Worm (Caenorhabditis elegans) whole organism, L4 larva: ENCODE measurements around the gene frl-1.

Experiments
- F10B5.3 ChIP-seq: sonication (generic microtip); optimal IDR thresholded peaks from 2 replicates; lab custom pipeline; 2016; ENCODE audit warnings: mild to moderate bottlenecking, missing genetic modification characterization, missing compliant biosample characterization
- F26F4.8 ChIP-seq: fragments of 200-800 bp; sonication (Bioruptor generic); conservative IDR thresholded peaks from 2 replicates; pipeline ENCODE4 v1.3.6; 2022; ENCODE audit warnings: missing genetic modification characterization, missing compliant biosample characterization
- F49E8.2 ChIP-seq: sonication (generic microtip); optimal IDR thresholded peaks from 2 replicates; lab custom pipeline; 2016; ENCODE audit warnings: missing compliant biosample characterization, mild to moderate bottlenecking, missing genetic modification characterization, borderline replicate concordance
- R02D3.7 ChIP-seq: fragments of 150-350 bp; sonication (generic microtip); optimal IDR thresholded peaks from 3 replicates; lab custom pipeline; 2014; ENCODE audit warnings: missing biosample characterization, missing genetic modification characterization
- T26A8.4 ChIP-seq: fragments of 200-800 bp; sonication (Bioruptor generic); IDR thresholded peaks from 2 replicates; pipeline ENCODE4 v1.3.6; 2022; ENCODE audit warnings: missing genetic modification characterization, missing compliant biosample characterization
- Y105C5A.15 ChIP-seq: fragments of 200-800 bp; sonication (Bioruptor generic); IDR thresholded peaks from 2 replicates; pipeline ENCODE4 v1.3.6; 2022; ENCODE audit warnings: missing genetic modification characterization, missing compliant biosample characterization
- Y75B8A.6 ChIP-seq: fragments of 200-800 bp; sonication (Bioruptor generic); IDR thresholded peaks from 2 replicates; pipeline ENCODE4 v1.3.6; 2022; ENCODE audit warnings: missing genetic modification reagents, missing genetic modification characterization, missing compliant biosample characterization
- aly-2 ChIP-seq: sonication (generic microtip); optimal IDR thresholded peaks from 2 replicates; lab custom pipeline; 2018; ENCODE audit warnings: missing biosample characterization, missing genetic modification characterization
- ceh-20 ChIP-seq: fragments of 200-800 bp; sonication (Bioruptor generic); IDR thresholded peaks from 2 replicates; pipeline ENCODE4 v1.3.6; 2022; ENCODE audit warnings: missing genetic modification reagents, missing genetic modification characterization, missing compliant biosample characterization
- ceh-44 ChIP-seq: fragments of 200-800 bp; sonication (Bioruptor generic); IDR thresholded peaks from 2 replicates; pipeline ENCODE4 v1.3.6; 2022; ENCODE audit warnings: missing genetic modification reagents, missing genetic modification characterization, missing compliant biosample characterization
- ceh-62 ChIP-seq: sonication (generic microtip); optimal IDR thresholded peaks from 2 replicates; lab custom pipeline; 2017; ENCODE audit warnings: missing biosample characterization, missing genetic modification characterization
- ceh-82 ChIP-seq: sonication (generic microtip); optimal IDR thresholded peaks from 2 replicates; lab custom pipeline; 2017; ENCODE audit warnings: missing biosample characterization, missing genetic modification characterization
- cey-2 ChIP-seq: sonication (generic microtip); optimal IDR thresholded peaks from 3 replicates; lab custom pipeline; 2017; ENCODE audit warnings: missing genetic modification characterization, mild to moderate bottlenecking, missing compliant biosample characterization, antibody characterized with exemption, borderline replicate concordance; ENCODE audit not compliant: insufficient read depth
- ctbp-1 ChIP-seq: fragments of 200-800 bp; sonication (Bioruptor generic); IDR thresholded peaks from 2 replicates; pipeline ENCODE4 v1.3.6; 2022; ENCODE audit warnings: missing genetic modification reagents, missing genetic modification characterization, missing compliant biosample characterization
- dmd-8 ChIP-seq: fragments of 200-800 bp; sonication (Bioruptor generic); IDR thresholded peaks from 2 replicates; pipeline ENCODE4 v1.3.6; 2022; ENCODE audit warnings: missing genetic modification characterization, missing compliant biosample characterization
- dmd-9 ChIP-seq: fragments of 200-800 bp; sonication (Bioruptor generic); IDR thresholded peaks from 2 replicates; pipeline ENCODE4 v1.3.6; 2022; ENCODE audit warnings: missing genetic modification reagents, missing genetic modification characterization, missing compliant biosample characterization
- duxl-1 ChIP-seq: sonication (generic microtip); optimal IDR thresholded peaks from 2 replicates; lab custom pipeline; 2016; ENCODE audit warnings: mild to moderate bottlenecking, missing genetic modification characterization, moderate library complexity, missing compliant biosample characterization; ENCODE audit not compliant: poor library complexity
- egl-43 ChIP-seq: fragments of 200-800 bp; sonication (Bioruptor generic); IDR thresholded peaks from 2 replicates; pipeline ENCODE4 v1.3.6; 2022; ENCODE audit warnings: missing genetic modification reagents, missing genetic modification characterization, missing compliant biosample characterization
- fkh-10 ChIP-seq: fragments of 150-350 bp; optimal IDR thresholded peaks from 2 replicates; lab custom pipeline; 2014; ENCODE audit warnings: missing biosample characterization, missing genetic modification reagents, missing genetic modification characterization
- fos-1 ChIP-seq: fragments of 150-350 bp; optimal IDR thresholded peaks from 2 replicates; lab custom pipeline; 2014; ENCODE audit warnings: missing biosample characterization, missing genetic modification characterization
- hmg-1.1 ChIP-seq: fragments of 200-800 bp; sonication (Bioruptor generic); IDR thresholded peaks from 2 replicates; pipeline ENCODE4 v1.3.6; 2022; ENCODE audit warnings: missing genetic modification reagents, missing genetic modification characterization, missing compliant biosample characterization
- lin-1 ChIP-seq: fragments of 200-800 bp; sonication (Bioruptor generic); IDR thresholded peaks from 2 replicates; pipeline ENCODE4 v1.3.6; 2022; ENCODE audit warnings: missing genetic modification reagents, missing genetic modification characterization, missing compliant biosample characterization
- lin-39 ChIP-seq: fragments of 150-350 bp; optimal IDR thresholded peaks from 2 replicates; lab custom pipeline; 2014; ENCODE audit warnings: missing biosample characterization, missing genetic modification reagents, missing genetic modification characterization
- lsy-2 ChIP-seq, 2 experiments: fragments of 150-350 bp in 1 of 2; sonication (generic microtip) in 1 of 2; optimal IDR thresholded peaks; 2 replicates each; lab custom pipeline; 2014 to 2017; ENCODE audit warnings: missing biosample characterization in 2 of 2, missing genetic modification characterization in 2 of 2
- mdt-29 ChIP-seq: fragments of 200-800 bp; sonication (Bioruptor generic); IDR thresholded peaks from 2 replicates; pipeline ENCODE4 v1.3.6; 2022; ENCODE audit warnings: missing genetic modification reagents, missing genetic modification characterization, missing compliant biosample characterization
- mxl-3 ChIP-seq: fragments of 200-800 bp; sonication (Bioruptor generic); optimal IDR thresholded peaks from 2 replicates; lab custom pipeline; 2018; ENCODE audit warnings: mild to moderate bottlenecking, missing genetic modification characterization, missing compliant biosample characterization
- nhr-10 ChIP-seq: fragments of 150-350 bp; optimal IDR thresholded peaks from 2 replicates; lab custom pipeline; 2014; ENCODE audit warnings: missing biosample characterization, missing genetic modification characterization
- nhr-237 ChIP-seq: sonication (generic microtip); optimal IDR thresholded peaks from 2 replicates; lab custom pipeline; 2017; ENCODE audit warnings: missing biosample characterization, missing genetic modification characterization
- nhr-25 ChIP-seq: sonication (generic microtip); optimal IDR thresholded peaks from 2 replicates; lab custom pipeline; 2017; ENCODE audit warnings: missing genetic modification characterization, mild to moderate bottlenecking, missing compliant biosample characterization, antibody characterized with exemption, moderate library complexity, borderline replicate concordance; ENCODE audit not compliant: insufficient read depth
- nhr-28 ChIP-seq: fragments of 150-350 bp; optimal IDR thresholded peaks from 2 replicates; lab custom pipeline; 2014; ENCODE audit warnings: missing biosample characterization, missing genetic modification characterization
- nhr-41 ChIP-seq: fragments of 200-800 bp; sonication (Bioruptor generic); IDR thresholded peaks from 2 replicates; pipeline ENCODE4 v1.3.6; 2022; ENCODE audit warnings: missing genetic modification reagents, missing genetic modification characterization, missing compliant biosample characterization
- nhr-42 ChIP-seq: fragments of 200-800 bp; sonication (Bioruptor generic); IDR thresholded peaks from 2 replicates; pipeline ENCODE4 v1.3.6; 2022; ENCODE audit warnings: missing genetic modification characterization, missing compliant biosample characterization
- nhr-48 ChIP-seq: sonication (generic microtip); optimal IDR thresholded peaks from 2 replicates; lab custom pipeline; 2016; ENCODE audit warnings: mild to moderate bottlenecking, missing genetic modification characterization, missing compliant biosample characterization
- nhr-6 ChIP-seq: fragments of 150-350 bp; optimal IDR thresholded peaks from 2 replicates; lab custom pipeline; 2014; ENCODE audit warnings: missing biosample characterization, missing genetic modification characterization
- nhr-77 ChIP-seq: fragments of 150-350 bp; optimal IDR thresholded peaks from 2 replicates; lab custom pipeline; 2014; ENCODE audit warnings: missing biosample characterization, missing genetic modification characterization
- pha-4 ChIP-seq, 2 experiments: fragments of 150-350 bp in 1 of 2; fragments of 200-800 bp in 1 of 2; sonication (Bioruptor generic) in 1 of 2; IDR thresholded peaks in 1 of 2; optimal IDR thresholded peaks in 1 of 2; 2 replicates each; pipeline versions ENCODE4 v1.3.6 to Lab custom; 2014 to 2022; ENCODE audit warnings: missing genetic modification characterization in 2 of 2, missing genetic modification reagents in 2 of 2, missing biosample characterization in 1 of 2, missing compliant biosample characterization in 1 of 2
- php-3 ChIP-seq: fragments of 200-800 bp; sonication (Bioruptor generic); IDR thresholded peaks from 2 replicates; pipeline ENCODE4 v1.3.6; 2022; ENCODE audit warnings: missing genetic modification reagents, missing genetic modification characterization, missing compliant biosample characterization
- rbr-2 ChIP-seq: sonication (generic microtip); optimal IDR thresholded peaks from 2 replicates; lab custom pipeline; 2016; ENCODE audit warnings: missing genotype, missing genetic modification characterization, missing compliant biosample characterization
- saeg-2 ChIP-seq: fragments of 200-800 bp; sonication (Bioruptor generic); IDR thresholded peaks from 2 replicates; pipeline ENCODE4 v1.3.6; 2022; ENCODE audit warnings: missing genetic modification reagents, missing genetic modification characterization, missing compliant biosample characterization
- sdz-12 ChIP-seq: fragments of 200-800 bp; sonication (Bioruptor generic); optimal IDR thresholded peaks from 2 replicates; lab custom pipeline; 2018; ENCODE audit warnings: mild to moderate bottlenecking, missing genetic modification characterization, missing compliant biosample characterization
- skn-1 ChIP-seq: fragments of 150-350 bp; optimal IDR thresholded peaks from 2 replicates; lab custom pipeline; 2014; ENCODE audit warnings: missing biosample characterization, missing genetic modification characterization
- snpc-1.2 ChIP-seq: fragments of 200-800 bp; sonication (Bioruptor generic); IDR thresholded peaks from 2 replicates; pipeline ENCODE4 v1.3.6; 2022; ENCODE audit warnings: missing genetic modification reagents, missing genetic modification characterization, missing compliant biosample characterization
- spr-1 ChIP-seq: sonication (generic microtip); optimal IDR thresholded peaks from 2 replicates; lab custom pipeline; 2016; ENCODE audit warnings: mild to moderate bottlenecking, missing genetic modification characterization, missing compliant biosample characterization
- unc-39 ChIP-seq: sonication (generic microtip); optimal IDR thresholded peaks from 2 replicates; lab custom pipeline; 2017; ENCODE audit warnings: missing biosample characterization, missing genetic modification characterization
- vab-7 ChIP-seq: fragments of 200-800 bp; sonication (Bioruptor generic); IDR thresholded peaks from 2 replicates; pipeline ENCODE4 v1.3.6; 2022; ENCODE audit warnings: missing genetic modification reagents, missing genetic modification characterization, missing compliant biosample characterization
- zag-1 ChIP-seq: fragments of 150-350 bp; optimal IDR thresholded peaks from 2 replicates; lab custom pipeline; 2014; ENCODE audit warnings: missing biosample characterization, missing genetic modification characterization
- zfp-3 ChIP-seq: fragments of 200-800 bp; sonication (Bioruptor generic); conservative IDR thresholded peaks from 2 replicates; pipeline ENCODE4 v1.3.6; 2022; ENCODE audit warnings: missing genetic modification reagents, missing genetic modification characterization, missing compliant biosample characterization

Gene frl-1

DNA sequence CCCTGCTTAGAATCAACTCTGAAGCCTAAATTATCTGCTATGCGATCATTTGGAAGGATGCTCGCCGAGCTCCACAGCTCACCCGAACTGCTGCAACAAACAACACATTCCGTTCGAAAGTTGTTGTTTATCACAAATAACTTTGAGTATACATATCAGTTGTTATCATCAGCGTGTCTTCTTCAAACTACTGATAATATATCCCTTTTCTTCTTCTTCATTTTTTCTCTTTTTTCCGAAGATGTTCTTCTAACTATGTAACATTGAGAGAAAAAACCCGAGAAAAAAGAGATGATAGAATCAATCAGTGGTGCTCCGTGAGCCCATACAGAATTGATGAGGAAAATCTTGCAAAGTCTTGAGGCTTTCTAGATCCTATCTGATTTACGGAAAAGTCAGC is 46.6 kb downstream of the frl-1 start (continued):
- TF ChIP-seq cey-2 (tag; lab: Kevin White, UChicago) (no peak), spr-1 (tag; lab: Kevin White, UChicago) (no peak)

- TF ChIP-seq ceh-20 (no peak), nhr-6 (tag; lab: Kevin White, UChicago) (peak; percentile 59), hmg-1.1 (peak; percentile 76), nhr-28 (tag; lab: Kevin White, UChicago) (peak; percentile 82), nhr-77 (tag; lab: Kevin White, UChicago) (peak; percentile 55), snpc-1.2 (GFP tag; lab: Robert Waterston, UW) (no peak), F49E8.2 (tag; lab: Kevin White, UChicago) (no peak), zfp-3 (0 out of 2 replicates have a peak, but pooled peaks have one; percentile 11), ceh-44 (GFP tag; lab: Robert Waterston, UW) (no peak), dmd-8 (no peak), fos-1 (tag; lab: Kevin White, UChicago) (no peak), nhr-237 (tag; lab: Kevin White, UChicago) (no peak), nhr-48 (tag; lab: Kevin White, UChicago) (peak; percentile 82), lin-1 (peak; percentile 50; the same call in 1 of the 2 replicates), rbr-2 (tag; lab: Kevin White, UChicago) (peak; percentile 70), mxl-3 (GFP tag; lab: Kevin White, UChicago) (peak; percentile 98), saeg-2 (no peak), unc-39 (no peak), R02D3.7 (no peak), ceh-82 (tag; lab: Kevin White, UChicago) (no peak), duxl-1 (tag; lab: Kevin White, UChicago) (peak; percentile 56), F10B5.3 (no peak), php-3 (peak; percentile 11; the same call in 1 of the 2 replicates), F26F4.8 (GFP tag; lab: Robert Waterston, UW) (no peak), T26A8.4 (GFP tag; lab: Robert Waterston, UW) (no peak), nhr-42 (GFP tag; lab: Robert Waterston, UW) (peak; percentile 70), pha-4 (GFP tag; IDR thresholded peaks at IDR 0.05; lab: Robert Waterston, UW) (peak; percentile 82), pha-4 (tag; optimal IDR thresholded peaks at IDR 0.05; lab: Kevin White, UChicago) (no peak), sdz-12 (GFP tag; lab: Kevin White, UChicago) (no peak), egl-43 (GFP tag; lab: Robert Waterston, UW) (peak; percentile 2; the same call in 1 of the 2 replicates), Y75B8A.6 (GFP tag; lab: Robert Waterston, UW) (0 out of 2 replicates have a peak, but pooled peaks have one; percentile 42), dmd-9 (GFP tag; lab: Robert Waterston, UW) (0 out of 2 replicates have a peak, but pooled peaks have one; percentile 5), fkh-10 (GFP tag; lab: Kevin White, UChicago) (no peak), lin-39 (tag; lab: Kevin White, UChicago) (no peak), mdt-29 (GFP tag; lab: Robert Waterston, UW) (no peak), Y105C5A.15 (GFP tag; lab: Robert Waterston, UW) (no peak), nhr-25 (peak; percentile 93), skn-1 (tag; lab: Kevin White, UChicago) (no peak), vab-7 (GFP tag; lab: Robert Waterston, UW) (no peak), zag-1 (no peak), ceh-62 (no peak), lsy-2 (tag; optimal IDR thresholded peaks at IDR 0.05; lab: Kevin White, UChicago) (peak; percentile 53 to 77), ctbp-1 (GFP tag; lab: Robert Waterston, UW) (0 out of 2 replicates have a peak, but pooled peaks have one; percentile 49), aly-2 (tag; lab: Kevin White, UChicago) (no peak), nhr-10 (tag; lab: Kevin White, UChicago) (peak; percentile 35), nhr-41 (GFP tag; lab: Robert Waterston, UW) (no peak)
These were observed 48.1 kb downstream of the frl-1 start for ce11 chrIII:2171892-2172591.
